Worm (Caenorhabditis elegans) whole organism, mixed stage, embryonic: ENCODE results near the gene C05D12.5.

ENCODE experiments used
- M03D4.4 ChIP-seq: sonication (generic microtip); optimal IDR thresholded peaks from 2 replicates; lab custom pipeline; 2017; ENCODE audit warnings: mild to moderate bottlenecking, missing genetic modification characterization, missing compliant biosample characterization
- bed-3 ChIP-seq: fragments of 200-800 bp; sonication (Bioruptor generic); optimal IDR thresholded peaks from 3 replicates; lab custom pipeline; 2018; ENCODE audit warnings: mild to moderate bottlenecking, missing genetic modification characterization, moderate library complexity, missing compliant biosample characterization
- blmp-1 ChIP-seq: fragments of 150-350 bp; optimal IDR thresholded peaks from 2 replicates; lab custom pipeline; 2014; ENCODE audit warnings: missing biosample characterization, missing genetic modification characterization
- ceh-39 ChIP-seq: fragments of 150-350 bp; optimal IDR thresholded peaks from 2 replicates; lab custom pipeline; 2014; ENCODE audit warnings: missing biosample characterization, missing genetic modification characterization
- ceh-43 ChIP-seq: fragments of 200-800 bp; sonication (Bioruptor generic); optimal IDR thresholded peaks from 2 replicates; lab custom pipeline; 2018; ENCODE audit warnings: mild to moderate bottlenecking, missing genetic modification characterization, moderate library complexity, missing compliant biosample characterization
- ceh-83 ChIP-seq: fragments of 200-800 bp; sonication (Bioruptor generic); optimal IDR thresholded peaks from 2 replicates; lab custom pipeline; 2018; ENCODE audit warnings: mild to moderate bottlenecking, missing genetic modification characterization, missing compliant biosample characterization
- ces-1 ChIP-seq: fragments of 150-350 bp; optimal IDR thresholded peaks from 2 replicates; lab custom pipeline; 2014; ENCODE audit warnings: missing biosample characterization, missing genetic modification reagents, missing genetic modification characterization
- cnd-1 ChIP-seq: fragments of 200-800 bp; sonication (Bioruptor generic); optimal IDR thresholded peaks from 2 replicates; lab custom pipeline; 2018; ENCODE audit warnings: mild to moderate bottlenecking, missing genetic modification characterization, missing compliant biosample characterization
- drap-1 ChIP-seq: fragments of 200-800 bp; sonication (Bioruptor generic); optimal IDR thresholded peaks from 3 replicates; lab custom pipeline; 2018; ENCODE audit warnings: mild to moderate bottlenecking, missing genetic modification characterization, missing compliant biosample characterization
- elt-1 ChIP-seq: sonication (generic microtip); optimal IDR thresholded peaks from 2 replicates; lab custom pipeline; 2017; ENCODE audit warnings: missing genetic modification characterization, mild to moderate bottlenecking, missing compliant biosample characterization, antibody characterized with exemption, moderate library complexity, borderline replicate concordance; ENCODE audit not compliant: insufficient read depth
- elt-3 ChIP-seq: fragments of 150-350 bp; optimal IDR thresholded peaks from 2 replicates; lab custom pipeline; 2014; ENCODE audit warnings: missing biosample characterization, missing genetic modification characterization
- flh-1 ChIP-seq: fragments of 200-800 bp; sonication (Bioruptor generic); optimal IDR thresholded peaks from 2 replicates; lab custom pipeline; 2018; ENCODE audit warnings: mild to moderate bottlenecking, missing genetic modification characterization, moderate library complexity, missing compliant biosample characterization
- ham-2 ChIP-seq: fragments of 200-800 bp; sonication (Bioruptor generic); optimal IDR thresholded peaks from 2 replicates; lab custom pipeline; 2018; ENCODE audit warnings: mild to moderate bottlenecking, missing genetic modification characterization, missing compliant biosample characterization
- hlh-1 ChIP-seq: fragments of 150-350 bp; optimal IDR thresholded peaks from 2 replicates; lab custom pipeline; 2014; ENCODE audit warnings: missing biosample characterization, missing genetic modification reagents, missing genetic modification characterization
- lin-13 ChIP-seq: fragments of 150-350 bp; optimal IDR thresholded peaks from 2 replicates; lab custom pipeline; 2014; ENCODE audit warnings: missing biosample characterization, missing genetic modification characterization
- lin-32 ChIP-seq: fragments of 200-800 bp; sonication (Bioruptor generic); optimal IDR thresholded peaks from 2 replicates; lab custom pipeline; 2018; ENCODE audit warnings: mild to moderate bottlenecking, missing genetic modification characterization, missing compliant biosample characterization
- lsy-2 ChIP-seq: fragments of 150-350 bp; optimal IDR thresholded peaks from 2 replicates; lab custom pipeline; 2014; ENCODE audit warnings: missing biosample characterization, missing genetic modification characterization
- mab-5 ChIP-seq: fragments of 150-350 bp; optimal IDR thresholded peaks from 2 replicates; lab custom pipeline; 2014; ENCODE audit warnings: missing biosample characterization, missing genetic modification characterization
- mep-1 ChIP-seq: fragments of 150-350 bp; optimal IDR thresholded peaks from 2 replicates; lab custom pipeline; 2017; ENCODE audit warnings: missing biosample characterization, missing genetic modification reagents, missing genetic modification characterization, inconsistent platforms
- mls-2 ChIP-seq: sonication (generic microtip); optimal IDR thresholded peaks from 2 replicates; lab custom pipeline; 2016; ENCODE audit warnings: mild to moderate bottlenecking, missing genetic modification characterization, moderate library complexity, missing compliant biosample characterization
- nhr-12 ChIP-seq: fragments of 150-350 bp; optimal IDR thresholded peaks from 2 replicates; lab custom pipeline; 2014; ENCODE audit warnings: missing biosample characterization, missing genetic modification characterization
- nhr-2 ChIP-seq: fragments of 150-350 bp; optimal IDR thresholded peaks from 2 replicates; lab custom pipeline; 2014; ENCODE audit warnings: missing biosample characterization, missing genetic modification characterization
- nhr-237 ChIP-seq: fragments of 150-350 bp; optimal IDR thresholded peaks from 2 replicates; lab custom pipeline; 2014; ENCODE audit warnings: missing biosample characterization, missing genetic modification characterization
- nhr-28 ChIP-seq: fragments of 150-350 bp; optimal IDR thresholded peaks from 2 replicates; lab custom pipeline; 2014; ENCODE audit warnings: missing biosample characterization, missing genetic modification characterization
- nhr-76 ChIP-seq: sonication (generic microtip); optimal IDR thresholded peaks from 2 replicates; lab custom pipeline; 2017; ENCODE audit warnings: missing biosample characterization, missing genetic modification characterization
- pha-4 ChIP-seq: fragments of 150-350 bp; optimal IDR thresholded peaks from 2 replicates; lab custom pipeline; 2018; ENCODE audit warnings: missing biosample characterization, missing genetic modification reagents, missing genetic modification characterization
- sem-2 ChIP-seq: fragments of 200-800 bp; sonication (Bioruptor generic); optimal IDR thresholded peaks from 2 replicates; lab custom pipeline; 2018; ENCODE audit warnings: mild to moderate bottlenecking, missing genetic modification characterization, missing compliant biosample characterization
- snpc-4 ChIP-seq: fragments of 150-350 bp; optimal IDR thresholded peaks from 2 replicates; lab custom pipeline; 2014; ENCODE audit warnings: missing biosample characterization, missing genetic modification characterization
- sptf-1 ChIP-seq: sonication (generic microtip); optimal IDR thresholded peaks from 2 replicates; lab custom pipeline; 2017; ENCODE audit warnings: mild to moderate bottlenecking, missing genetic modification characterization, moderate library complexity, missing compliant biosample characterization
- tbx-8 ChIP-seq: fragments of 200-800 bp; sonication (Bioruptor generic); optimal IDR thresholded peaks from 2 replicates; lab custom pipeline; 2018; ENCODE audit warnings: mild to moderate bottlenecking, missing genetic modification characterization, moderate library complexity, missing compliant biosample characterization
- unc-120 ChIP-seq: sonication (generic microtip); optimal IDR thresholded peaks from 2 replicates; lab custom pipeline; 2017; ENCODE audit warnings: missing genetic modification characterization, missing compliant biosample characterization; ENCODE audit not compliant: poor library complexity, severe bottlenecking
- unc-39 ChIP-seq: fragments of 150-350 bp; optimal IDR thresholded peaks from 2 replicates; lab custom pipeline; 2014; ENCODE audit warnings: missing biosample characterization, missing genetic modification characterization
- unc-62 ChIP-seq: fragments of 150-350 bp; optimal IDR thresholded peaks from 2 replicates; lab custom pipeline; 2014; ENCODE audit warnings: missing biosample characterization, missing genetic modification reagents, missing genetic modification characterization
- zip-8 ChIP-seq: fragments of 150-350 bp; optimal IDR thresholded peaks from 2 replicates; lab custom pipeline; 2014; ENCODE audit warnings: missing biosample characterization, missing genetic modification characterization
- ztf-11 ChIP-seq: fragments of 150-350 bp; optimal IDR thresholded peaks from 2 replicates; lab custom pipeline; 2014; ENCODE audit warnings: missing biosample characterization, missing genetic modification characterization

Gene C05D12.5

ce11 chrII:11452498-11453005, 18.5 kb downstream of the C05D12.5 start, which contains the start of gene rsp-2:
TSS of gene rsp-2 (minus strand) at chrII:11452955.
- TF ChIP-seq blmp-1 (tag; lab: Kevin White, UChicago) (no peak), ceh-83 (no peak), mls-2 (tag; lab: Kevin White, UChicago) (no peak), sem-2 (GFP tag; lab: Kevin White, UChicago) (no peak), lsy-2 (tag; lab: Kevin White, UChicago) (no peak), mep-1 (tag; lab: Kevin White, UChicago) (no peak), ceh-43 (GFP tag; lab: Kevin White, UChicago) (no peak), unc-62 (no peak), zip-8 (tag; lab: Kevin White, UChicago) (no peak), unc-39 (tag; lab: Kevin White, UChicago) (no peak), hlh-1 (tag; lab: Kevin White, UChicago) (no peak), bed-3 (GFP tag; lab: Kevin White, UChicago) (no peak), elt-3 (tag; lab: Kevin White, UChicago) (no peak)

ce11 chrII:11453025-11453424, 19.0 kb downstream of the C05D12.5 start, which contains the start of gene rsp-1:
TSS of gene rsp-1 (plus strand) at chrII:11453362.
- TF ChIP-seq sptf-1 (peak; percentile 90), unc-39 (tag; lab: Kevin White, UChicago) (no peak), cnd-1 (tag; lab: Kevin White, UChicago) (peak; percentile 66), ceh-83 (no peak), mab-5 (no peak), unc-120 (tag; lab: Kevin White, UChicago) (peak; percentile 31), elt-1 (no peak), ham-2 (GFP tag; lab: Kevin White, UChicago) (no peak), mls-2 (tag; lab: Kevin White, UChicago) (peak; percentile 81), ceh-43 (GFP tag; lab: Kevin White, UChicago) (peak; percentile 53), sem-2 (GFP tag; lab: Kevin White, UChicago) (no peak), lin-13 (tag; lab: Kevin White, UChicago) (peak; percentile 93), nhr-12 (tag; lab: Kevin White, UChicago) (no peak), nhr-28 (no peak), pha-4 (tag; lab: Kevin White, UChicago) (peak; percentile 96), ztf-11 (tag; lab: Kevin White, UChicago) (peak; percentile 75), lin-32 (GFP tag; lab: Kevin White, UChicago) (peak; percentile 20), ceh-39 (tag; lab: Kevin White, UChicago) (peak; percentile 79), zip-8 (tag; lab: Kevin White, UChicago) (no peak), nhr-237 (peak; percentile 72), nhr-76 (tag; lab: Kevin White, UChicago) (no peak), bed-3 (GFP tag; lab: Kevin White, UChicago) (no peak), unc-62 (peak; percentile 43), ces-1 (GFP tag; lab: Kevin White, UChicago) (peak; percentile 67), flh-1 (GFP tag; lab: Kevin White, UChicago) (no peak), blmp-1 (tag; lab: Kevin White, UChicago) (no peak), mep-1 (tag; lab: Kevin White, UChicago) (peak; percentile 86), tbx-8 (GFP tag; lab: Kevin White, UChicago) (peak; percentile 15), elt-3 (tag; lab: Kevin White, UChicago) (peak; percentile 40), drap-1 (peak; percentile 39), hlh-1 (tag; lab: Kevin White, UChicago) (peak; percentile 44), nhr-2 (tag; lab: Kevin White, UChicago) (no peak), lsy-2 (tag; lab: Kevin White, UChicago) (peak; percentile 80), snpc-4 (tag; lab: Kevin White, UChicago) (no peak), M03D4.4 (tag; lab: Kevin White, UChicago) (peak; percentile 37)

DNA sequence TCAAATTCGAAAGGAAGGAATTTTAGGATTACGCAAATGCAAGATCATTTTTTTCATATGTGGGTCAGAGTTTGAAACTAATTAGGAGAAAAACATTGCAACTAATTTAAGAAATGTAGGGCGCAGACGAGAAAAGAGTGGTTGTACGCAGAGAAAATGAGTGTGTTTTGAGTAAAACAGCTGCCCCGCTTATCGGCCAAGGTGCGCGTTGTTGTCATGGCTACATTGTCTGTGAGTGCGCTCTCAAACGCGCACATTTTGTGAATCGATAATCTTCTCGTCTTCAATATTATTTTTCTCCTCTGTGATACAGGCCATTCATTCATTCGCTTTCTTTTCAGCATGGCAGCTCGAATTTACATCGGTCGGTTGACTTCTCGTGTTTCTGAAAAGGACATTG, 19.6 kb downstream of the C05D12.5 start:
- TF ChIP-seq flh-1 (GFP tag; lab: Kevin White, UChicago) (no peak), nhr-28 (no peak), hlh-1 (tag; lab: Kevin White, UChicago) (peak; percentile 24), nhr-2 (tag; lab: Kevin White, UChicago) (no peak), pha-4 (tag; lab: Kevin White, UChicago) (no peak), ceh-39 (tag; lab: Kevin White, UChicago) (peak; percentile 9), nhr-76 (tag; lab: Kevin White, UChicago) (no peak)
- TF ChIP-seq, all 35 proteins: peak for 2
